Worm (Caenorhabditis elegans): ENCODE data around the gene idpc-7.
A peak's percentile ranks its signal among the peaks of the same experiment; 100 is the strongest.
"Not testable (repeated sequence)": the region's sequence is repeated elsewhere in the genome, so short reads cannot be mapped to it uniquely, and the experiment has no call there.

Gene idpc-7

ce11 chrV:9616130-9616529 is 2.7 kb downstream of the idpc-7 start:
- TF ChIP-seq set-16 (GFP tag; IDR thresholded peaks at IDR 0.05) (peak; percentile 71), nhr-6 (tag; optimal IDR thresholded peaks at IDR 0.05) (no peak), jun-1 (tag; optimal IDR thresholded peaks at IDR 0.05) (no peak), aly-2 (tag; optimal IDR thresholded peaks at IDR 0.05) (no peak), unc-62 (GFP tag; optimal IDR thresholded peaks at IDR 0.05 in 1 of 2) (peak in 1 of 2 experiments; percentile 5), unc-62 (tag; optimal IDR thresholded peaks at IDR 0.05) (no peak)

DNA sequence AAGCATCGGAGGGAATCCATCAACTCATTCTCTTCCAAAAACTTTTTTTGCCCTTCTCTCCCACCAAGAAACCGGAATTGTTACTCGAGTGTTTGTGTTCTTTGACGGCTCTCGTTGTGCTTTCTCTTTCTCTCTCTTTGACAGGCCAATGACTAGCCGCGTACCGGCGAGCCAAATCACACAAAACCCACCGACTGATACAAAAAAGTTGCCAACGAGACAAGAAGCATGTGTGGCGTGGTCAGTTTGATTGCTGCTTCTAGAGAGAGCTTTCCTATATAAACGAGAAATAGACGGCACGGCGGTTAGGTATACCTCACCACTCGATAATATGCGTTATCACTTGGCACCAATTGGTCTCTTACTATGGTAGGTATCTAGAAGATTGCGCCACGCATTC is 3.1 kb downstream of the idpc-7 start, which contains the start of gene pqn-63:
Gene pqn-63 (plus strand): TSS at position 307 of the 400 bp plus-strand sequence.
- TF ChIP-seq dmd-8 (GFP tag; IDR thresholded peaks at IDR 0.05) (no peak), dmd-6 (GFP tag; IDR thresholded peaks at IDR 0.05) (peak; percentile 42; the same call in 1 of the 2 replicates)

DNA sequence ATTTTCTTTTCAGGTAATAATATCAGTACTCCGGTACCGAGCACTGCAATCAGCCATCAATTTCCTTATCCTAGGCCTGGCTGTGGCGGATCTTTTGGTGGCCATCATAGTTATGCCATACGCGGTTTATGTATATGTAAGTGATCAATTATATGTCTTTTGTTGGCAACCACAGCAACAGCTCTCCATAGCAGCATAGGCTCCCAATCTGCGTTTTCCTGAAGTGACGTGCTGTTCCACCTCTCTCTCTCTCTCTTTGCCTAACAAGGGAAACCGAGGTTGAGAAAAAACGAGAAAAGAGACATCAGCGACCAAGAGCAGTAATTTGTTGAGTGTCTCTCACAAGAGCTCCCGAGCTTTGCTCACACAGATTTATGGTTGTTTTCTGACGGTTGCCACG is 9.6 kb downstream of the idpc-7 start:
- no peak for TF ChIP-seq hmg-1.1 (GFP tag; IDR thresholded peaks at IDR 0.05)
- no peak for TF ChIP-seq Y105C5A.15 (GFP tag; IDR thresholded peaks at IDR 0.05)
- peak in 1 of 2 experiments; percentile 92 for TF ChIP-seq unc-62 (GFP tag; optimal IDR thresholded peaks at IDR 0.05 in 1 of 2)
- TF ChIP-seq unc-62 (tag; optimal IDR thresholded peaks at IDR 0.05) = no peak
- 0 out of 2 replicates have a peak, but pooled peaks have one; percentile 22 for TF ChIP-seq egl-43 (GFP tag; IDR thresholded peaks at IDR 0.05)

DNA sequence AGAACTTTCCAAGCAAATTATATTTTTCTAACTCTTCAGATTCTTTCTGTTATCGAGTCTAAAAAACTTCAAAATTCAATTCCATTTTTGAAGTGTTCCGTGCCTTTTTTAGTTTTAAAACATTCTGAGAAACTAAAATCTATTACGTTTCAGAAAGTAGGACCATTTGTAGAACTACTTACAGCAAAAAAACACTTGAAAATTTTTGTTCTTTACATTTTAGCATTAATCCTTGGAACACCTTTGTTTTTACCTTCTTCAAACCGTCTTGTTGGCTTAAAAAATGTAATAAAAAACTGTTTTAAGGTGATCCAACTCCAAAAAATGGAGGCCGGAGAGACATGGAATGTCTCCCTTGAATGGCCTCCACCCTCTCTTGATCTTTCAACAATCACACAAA is 10.6 kb downstream of the idpc-7 start, which contains the start of gene dop-2:
Gene dop-2 (plus strand): TSS at position 301 of the 400 bp plus-strand sequence.
- TF ChIP-seq mxl-2 (GFP tag; conservative IDR thresholded peaks at IDR 0.05) = no peak

- 0 out of 2 replicates have a peak, but pooled peaks have one; percentile 27 for TF ChIP-seq pha-4 (GFP tag; IDR thresholded peaks at IDR 0.05)
- not testable (repeated sequence) for TF ChIP-seq pha-4 (tag; optimal IDR thresholded peaks at IDR 0.05)
- TF ChIP-seq lin-1 (GFP tag; IDR thresholded peaks at IDR 0.05) = 0 out of 2 replicates have a peak, but pooled peaks have one; percentile 24
- 0 out of 2 replicates have a peak, but pooled peaks have one; percentile 11 for TF ChIP-seq Y48G9A.11 (GFP tag; IDR thresholded peaks at IDR 0.05)
These were observed 15.3 kb downstream of the idpc-7 start for ce11 chrV:9603488-9603887.

ce11 chrV:9601904-9602303 is 16.9 kb downstream of the idpc-7 start:
- peak; percentile 69; the same call in 1 of the 2 replicates for TF ChIP-seq set-16 (GFP tag; IDR thresholded peaks at IDR 0.05)

ce11 chrV:9590317-9590716 is 28.5 kb downstream of the idpc-7 start, which contains the start of gene K09G1.2:
K09G1.2 (plus strand) TSS chrV:9590617.
- no peak for TF ChIP-seq T20F7.1 (GFP tag; optimal IDR thresholded peaks at IDR 0.05)
- no peak for TF ChIP-seq gei-8 (GFP tag; optimal IDR thresholded peaks at IDR 0.05)
- no peak for TF ChIP-seq lin-1 (GFP tag; IDR thresholded peaks at IDR 0.05)
- no peak for TF ChIP-seq ceh-44 (GFP tag; IDR thresholded peaks at IDR 0.05)
- no peak for TF ChIP-seq skn-1 (tag; optimal IDR thresholded peaks at IDR 0.05)
- no peak for TF ChIP-seq nhr-42 (GFP tag; IDR thresholded peaks at IDR 0.05)
- TF ChIP-seq zfp-2 (tag; optimal IDR thresholded peaks at IDR 0.05) = no peak
- no peak for TF ChIP-seq pqm-1 (tag; optimal IDR thresholded peaks at IDR 0.05)
- TF ChIP-seq Y105C5A.15 (GFP tag; IDR thresholded peaks at IDR 0.05) = no peak
- TF ChIP-seq ceh-32 (tag; optimal IDR thresholded peaks at IDR 0.05; ENCODE audit: poor library complexity) = no peak
- no peak for TF ChIP-seq F49E8.2 (tag; optimal IDR thresholded peaks at IDR 0.05; ENCODE audit: borderline replicate concordance)
- TF ChIP-seq madf-5 (GFP tag; IDR thresholded peaks at IDR 0.05) = no peak
- TF ChIP-seq dve-1 (tag; optimal IDR thresholded peaks at IDR 0.05; ENCODE audit: insufficient read depth) = no peak
- TF ChIP-seq spr-3 (GFP tag; optimal IDR thresholded peaks at IDR 0.05) = no peak
- no peak for TF ChIP-seq nhr-111 (GFP tag; optimal IDR thresholded peaks at IDR 0.05)
- TF ChIP-seq nhr-76 (tag; optimal IDR thresholded peaks at IDR 0.05) = no peak

All from whole organism, L4 larva.